Worm (Caenorhabditis elegans) whole organism, L1 larva: ENCODE results near the gene npr-19.

Source experiments
- C16A3.4 ChIP-seq: fragments of 150-350 bp; optimal IDR thresholded peaks from 2 replicates; lab custom pipeline; 2014; ENCODE audit warnings: missing biosample characterization, missing genetic modification characterization
- aly-2 ChIP-seq: fragments of 150-350 bp; optimal IDR thresholded peaks from 2 replicates; lab custom pipeline; 2014; ENCODE audit warnings: missing biosample characterization, missing genetic modification characterization
- ama-1 ChIP-seq: fragments of 150-350 bp; optimal IDR thresholded peaks from 2 replicates; lab custom pipeline; 2014
- ceh-63 ChIP-seq: fragments of 200-800 bp; sonication (Bioruptor generic); optimal IDR thresholded peaks from 2 replicates; lab custom pipeline; 2018; ENCODE audit warnings: mild to moderate bottlenecking, missing genetic modification characterization, missing compliant biosample characterization
- ceh-8 ChIP-seq: fragments of 200-800 bp; sonication (Bioruptor generic); optimal IDR thresholded peaks from 2 replicates; lab custom pipeline; 2018; ENCODE audit warnings: mild to moderate bottlenecking, missing genetic modification characterization, moderate library complexity, missing compliant biosample characterization
- ceh-82 ChIP-seq, 3 experiments: fragments of 150-350 bp in 1 of 3; sonication (generic microtip) in 2 of 3; optimal IDR thresholded peaks; 2 replicates each; lab custom pipeline; 2014 to 2017; ENCODE audit warnings: missing biosample characterization in 3 of 3, missing genetic modification characterization in 3 of 3
- ceh-88 ChIP-seq: fragments of 200-800 bp; sonication (Bioruptor generic); IDR thresholded peaks from 2 replicates; pipeline ENCODE4 v1.3.6; 2022; ENCODE audit warnings: missing genetic modification characterization, missing compliant biosample characterization
- ceh-90 ChIP-seq: sonication (generic microtip); optimal IDR thresholded peaks from 2 replicates; lab custom pipeline; 2016; ENCODE audit warnings: missing genetic modification characterization, missing compliant biosample characterization
- ces-1 ChIP-seq: fragments of 150-350 bp; optimal IDR thresholded peaks from 2 replicates; lab custom pipeline; 2014; ENCODE audit warnings: missing biosample characterization, missing genetic modification reagents, missing genetic modification characterization
- efl-1 ChIP-seq, 4 experiments: fragments of 150-350 bp; optimal IDR thresholded peaks in 3 of 4; peaks in 1 of 4; 1 replicate in 1 of 4; 2 replicates in 3 of 4; lab custom pipeline; 2014; ENCODE audit warnings: missing biosample characterization in 2 of 4, missing genetic modification characterization in 2 of 4, missing genetic modification reagents in 2 of 4
- egl-13 ChIP-seq: sonication (generic microtip); optimal IDR thresholded peaks from 2 replicates; lab custom pipeline; 2016; ENCODE audit warnings: missing genotype, missing genetic modification reagents, missing genetic modification characterization, missing compliant biosample characterization
- egl-27 ChIP-seq, 2 experiments: fragments of 150-350 bp in 1 of 2; sonication (generic microtip); optimal IDR thresholded peaks; 3 replicates each; lab custom pipeline; 2017 to 2018; ENCODE audit warnings: missing biosample characterization in 2 of 2, missing genetic modification characterization in 2 of 2, missing genetic modification reagents in 2 of 2
- elt-2 ChIP-seq: sonication (generic microtip); optimal IDR thresholded peaks from 2 replicates; lab custom pipeline; 2016; ENCODE audit warnings: missing genetic modification characterization, mild to moderate bottlenecking, inconsistent platforms, missing compliant biosample characterization, missing genetic modification reagents
- elt-3 ChIP-seq, 6 experiments: fragments of 150-350 bp in 1 of 6; sonication (generic microtip); optimal IDR thresholded peaks; 2 replicates each; lab custom pipeline; 2017 to 2018; ENCODE audit warnings: missing biosample characterization in 6 of 6, missing genetic modification characterization in 6 of 6, inconsistent platforms in 1 of 6
- fkh-4 ChIP-seq: sonication (generic microtip); optimal IDR thresholded peaks from 2 replicates; lab custom pipeline; 2016; ENCODE audit warnings: missing compliant biosample characterization, missing genetic modification characterization, borderline replicate concordance
- fkh-8 ChIP-seq: sonication (generic microtip); optimal IDR thresholded peaks from 2 replicates; lab custom pipeline; 2016; ENCODE audit warnings: mild to moderate bottlenecking, missing genetic modification characterization, missing compliant biosample characterization
- fos-1 ChIP-seq: fragments of 150-350 bp; optimal IDR thresholded peaks from 2 replicates; lab custom pipeline; 2014; ENCODE audit warnings: missing biosample characterization, missing genetic modification characterization
- grh-1 ChIP-seq: fragments of 200-800 bp; sonication (Bioruptor generic); IDR thresholded peaks from 2 replicates; pipeline ENCODE4 v1.3.6; 2022; ENCODE audit warnings: missing genetic modification reagents, missing genetic modification characterization, missing compliant biosample characterization
- hlh-17 ChIP-seq: fragments of 200-800 bp; sonication (Bioruptor generic); optimal IDR thresholded peaks from 2 replicates; lab custom pipeline; 2018; ENCODE audit warnings: missing genetic modification characterization, mild to moderate bottlenecking, missing compliant biosample characterization, moderate library complexity, borderline replicate concordance
- hpl-2 ChIP-seq: fragments of 150-350 bp; optimal IDR thresholded peaks from 2 replicates; lab custom pipeline; 2014; ENCODE audit warnings: missing biosample characterization, missing genetic modification reagents, missing genetic modification characterization
- isw-1 ChIP-seq: fragments of 200-800 bp; sonication (Bioruptor generic); IDR thresholded peaks from 2 replicates; pipeline ENCODE4 v1.3.6; 2022; ENCODE audit warnings: missing genetic modification characterization, missing compliant biosample characterization
- jun-1 ChIP-seq: fragments of 150-350 bp; optimal IDR thresholded peaks from 2 replicates; lab custom pipeline; 2014; ENCODE audit warnings: missing biosample characterization, missing genetic modification reagents, missing genetic modification characterization
- lin-13 ChIP-seq: fragments of 150-350 bp; optimal IDR thresholded peaks from 2 replicates; lab custom pipeline; 2014; ENCODE audit warnings: missing biosample characterization, missing genetic modification reagents, missing genetic modification characterization
- lin-15B ChIP-seq: fragments of 150-350 bp; sonication (generic microtip); optimal IDR thresholded peaks from 3 replicates; lab custom pipeline; 2014; ENCODE audit warnings: missing biosample characterization, missing genetic modification characterization
- lir-3 ChIP-seq: sonication (generic microtip); optimal IDR thresholded peaks from 2 replicates; lab custom pipeline; 2016; ENCODE audit warnings: mild to moderate bottlenecking, missing genetic modification characterization, moderate library complexity, missing compliant biosample characterization; ENCODE audit not compliant: poor library complexity
- lsy-2 ChIP-seq, 2 experiments: fragments of 150-350 bp; optimal IDR thresholded peaks; 2 replicates each; lab custom pipeline; 2014; ENCODE audit warnings: missing biosample characterization in 2 of 2, missing genetic modification characterization in 2 of 2
- mab-9 ChIP-seq: fragments of 200-800 bp; sonication (Bioruptor generic); IDR thresholded peaks from 2 replicates; pipeline ENCODE4 v1.3.6; 2022; ENCODE audit warnings: missing genetic modification reagents, missing genetic modification characterization, missing compliant biosample characterization
- mep-1 ChIP-seq: fragments of 150-350 bp; optimal IDR thresholded peaks from 2 replicates; lab custom pipeline; 2014; ENCODE audit warnings: missing biosample characterization, missing genetic modification characterization
- nhr-20 ChIP-seq: sonication (generic microtip); optimal IDR thresholded peaks from 2 replicates; lab custom pipeline; 2016; ENCODE audit warnings: mild to moderate bottlenecking, missing genetic modification characterization, missing compliant biosample characterization
- nhr-47 ChIP-seq: sonication (generic microtip); optimal IDR thresholded peaks from 2 replicates; lab custom pipeline; 2016; ENCODE audit warnings: mild to moderate bottlenecking, missing genetic modification characterization, moderate library complexity, missing compliant biosample characterization
- nhr-71 ChIP-seq: sonication (generic microtip); optimal IDR thresholded peaks from 2 replicates; lab custom pipeline; 2016; ENCODE audit warnings: mild to moderate bottlenecking, missing genetic modification characterization, moderate library complexity, missing compliant biosample characterization
- nhr-84 ChIP-seq: sonication (generic microtip); optimal IDR thresholded peaks from 2 replicates; lab custom pipeline; 2017; ENCODE audit warnings: missing biosample characterization, missing genetic modification characterization
- nhr-85 ChIP-seq: sonication (generic microtip); peaks from one replicate; lab custom pipeline; 2016; ENCODE audit warnings: missing genetic modification characterization, inconsistent platforms, missing compliant biosample characterization
- nhr-90 ChIP-seq: sonication (generic microtip); optimal IDR thresholded peaks from 2 replicates; lab custom pipeline; 2016; ENCODE audit warnings: mild to moderate bottlenecking, missing genetic modification characterization, missing compliant biosample characterization; ENCODE audit not compliant: poor library complexity
- pax-3 ChIP-seq: fragments of 200-800 bp; sonication (Bioruptor generic); optimal IDR thresholded peaks from 2 replicates; lab custom pipeline; 2018; ENCODE audit warnings: mild to moderate bottlenecking, missing genetic modification characterization, moderate library complexity, missing compliant biosample characterization
- pqm-1 ChIP-seq: sonication (generic microtip); optimal IDR thresholded peaks from 3 replicates; lab custom pipeline; 2017; ENCODE audit warnings: missing biosample characterization, missing genetic modification characterization
- skn-1 ChIP-seq: fragments of 150-350 bp; optimal IDR thresholded peaks from 2 replicates; lab custom pipeline; 2014; ENCODE audit warnings: missing biosample characterization, missing genetic modification characterization
- sup-37 ChIP-seq: fragments of 200-800 bp; sonication (Bioruptor generic); optimal IDR thresholded peaks from 2 replicates; lab custom pipeline; 2018; ENCODE audit warnings: mild to moderate bottlenecking, missing genetic modification characterization, missing compliant biosample characterization
- tbx-2 ChIP-seq: sonication (generic microtip); optimal IDR thresholded peaks from 2 replicates; lab custom pipeline; 2016; ENCODE audit warnings: missing genetic modification characterization, missing compliant biosample characterization
- unc-30 ChIP-seq: sonication (generic microtip); optimal IDR thresholded peaks from 2 replicates; lab custom pipeline; 2017; ENCODE audit warnings: missing biosample characterization, missing genetic modification characterization
- unc-98 ChIP-seq: fragments of 200-800 bp; sonication (Bioruptor generic); IDR thresholded peaks from 2 replicates; pipeline ENCODE4 v1.3.6; 2022; ENCODE audit warnings: missing genetic modification characterization, missing compliant biosample characterization
- xbp-1 ChIP-seq: sonication (generic microtip); optimal IDR thresholded peaks from 2 replicates; lab custom pipeline; 2016; ENCODE audit warnings: missing genetic modification characterization, missing compliant biosample characterization
- zag-1 ChIP-seq: fragments of 150-350 bp; optimal IDR thresholded peaks from 2 replicates; lab custom pipeline; 2014; ENCODE audit warnings: missing biosample characterization, missing genetic modification characterization
- zip-4 ChIP-seq: fragments of 200-800 bp; sonication (Bioruptor generic); optimal IDR thresholded peaks from 2 replicates; lab custom pipeline; 2018; ENCODE audit warnings: mild to moderate bottlenecking, missing genetic modification characterization, moderate library complexity, missing compliant biosample characterization
- ztf-11 ChIP-seq, 2 experiments: sonication (generic microtip); optimal IDR thresholded peaks; 2 replicates each; lab custom pipeline; 2016 to 2017; ENCODE audit warnings: missing genetic modification characterization in 2 of 2, missing biosample characterization in 1 of 2, missing compliant biosample characterization in 1 of 2
- ztf-4 ChIP-seq: fragments of 150-350 bp; optimal IDR thresholded peaks from 2 replicates; lab custom pipeline; 2014; ENCODE audit warnings: missing biosample characterization, missing genetic modification characterization

Gene npr-19

DNA sequence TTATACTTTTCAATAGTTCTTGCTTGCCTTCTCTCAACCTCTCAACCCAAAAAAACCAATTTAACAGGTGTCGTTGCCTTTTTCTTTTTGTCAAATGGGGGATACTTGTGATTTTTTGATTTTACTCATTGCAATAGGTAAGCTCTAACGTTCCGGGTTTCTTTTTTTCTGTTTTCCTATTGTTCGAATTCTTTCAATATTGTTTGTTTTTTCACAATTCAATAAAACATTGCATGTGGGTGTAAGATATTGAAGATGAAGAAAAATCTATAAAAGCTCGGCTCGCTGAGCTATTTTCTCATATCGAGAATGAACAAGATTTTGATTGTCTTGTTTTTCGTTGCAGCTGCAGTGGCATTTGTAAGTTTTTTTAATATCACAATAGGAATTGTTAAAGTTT lies 35.1 kb upstream of the npr-19 start, which contains the start of gene T04G9.7:
Gene T04G9.7, plus strand, starts transcription at position 301 of the 400 bp plus-strand sequence.
- no peak for TF ChIP-seq zag-1 (tag; lab: Kevin White, UChicago)

DNA sequence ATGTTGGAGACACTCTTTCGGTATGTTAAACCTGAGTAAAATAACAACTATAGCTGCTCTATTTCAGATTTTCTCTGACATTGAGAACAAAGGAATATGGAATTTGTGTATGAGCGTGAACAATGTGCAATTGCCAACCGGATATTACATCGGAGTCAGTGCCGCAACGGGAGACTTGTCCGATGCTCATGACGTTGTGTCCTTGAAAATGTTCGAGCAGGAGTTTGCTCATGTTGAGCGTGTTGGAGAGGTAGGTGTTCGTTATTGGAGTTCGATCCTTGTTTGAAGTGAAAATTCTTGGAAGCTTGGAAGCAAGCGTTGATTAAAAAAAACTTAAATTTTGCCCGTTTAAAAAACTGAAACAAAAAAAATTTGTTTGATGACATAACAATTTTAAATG lies 34.1 kb upstream of the npr-19 start:
- TF ChIP-seq lin-13, result no peak
- no peak for TF ChIP-seq ceh-88
- no peak for TF ChIP-seq fkh-8 (tag; lab: Kevin White, UChicago)
- TF ChIP-seq efl-1 (optimal IDR thresholded peaks at IDR 0.05; lab: Kevin White, UChicago), result no peak
- TF ChIP-seq efl-1 (GFP tag; optimal IDR thresholded peaks at IDR 0.05 in 1 of 2; lab: Kevin White, UChicago), result peak in 1 of 2 experiments; percentile 55
- TF ChIP-seq lir-3 (tag; lab: Kevin White, UChicago), result no peak
- no peak for TF ChIP-seq fos-1 (tag; lab: Kevin White, UChicago)
- no peak for TF ChIP-seq aly-2 (tag; lab: Kevin White, UChicago)
- TF ChIP-seq pqm-1, result no peak

ce11 chrX:768061-768646 lies 32.7 kb upstream of the npr-19 start, which contains the start of the genes trap-2 and ile-2:
Gene trap-2, minus strand, starts transcription at chrX:768069.
Gene ile-2, plus strand, starts transcription at chrX:768596.
- TF ChIP-seq jun-1 (tag; lab: Kevin White, UChicago) (peak; percentile 90), ces-1 (no peak), ceh-82 (tag; optimal IDR thresholded peaks at IDR 0.05; lab: Kevin White, UChicago) (peak; percentile 84 to 96 (median 84)), fkh-4 (tag; lab: Kevin White, UChicago) (no peak), zag-1 (tag; lab: Kevin White, UChicago) (no peak), fkh-8 (tag; lab: Kevin White, UChicago) (peak; percentile 93), elt-2 (peak; percentile 56), unc-30 (tag; lab: Kevin White, UChicago) (no peak), isw-1 (GFP tag; lab: Robert Waterston, UW) (peak; percentile 75), nhr-85 (peak; percentile 93), pax-3 (peak; percentile 18), nhr-84 (tag; lab: Kevin White, UChicago) (no peak), lin-15B (peak; percentile 89), grh-1 (peak; percentile 71), nhr-71 (tag; lab: Kevin White, UChicago) (peak; percentile 95), lsy-2 (tag; optimal IDR thresholded peaks at IDR 0.05; lab: Kevin White, UChicago) (peak; percentile 97 to 98), egl-13 (tag; lab: Kevin White, UChicago) (peak; percentile 80), skn-1 (tag; lab: Kevin White, UChicago) (peak; percentile 99), mab-9 (peak; percentile 52; the same call in 1 of the 2 replicates), mep-1 (tag; lab: Kevin White, UChicago) (peak; percentile 87), ceh-8 (peak; percentile 34), egl-27 (tag; optimal IDR thresholded peaks at IDR 0.05; lab: Kevin White, UChicago) (peak in 1 of 2 experiments; percentile 29), xbp-1 (tag; lab: Kevin White, UChicago) (peak; percentile 91), lir-3 (tag; lab: Kevin White, UChicago) (peak; percentile 60), ceh-88 (peak; percentile 55; the same call in 1 of the 2 replicates), hpl-2 (GFP tag; lab: Kevin White, UChicago) (peak; percentile 62), pqm-1 (no peak), tbx-2 (tag; lab: Kevin White, UChicago) (peak; percentile 88), unc-98 (GFP tag; lab: Robert Waterston, UW) (no peak), nhr-90 (peak; percentile 92), ztf-4 (peak; percentile 70), hlh-17 (GFP tag; lab: Kevin White, UChicago) (no peak), nhr-47 (tag; lab: Kevin White, UChicago) (peak; percentile 93), ama-1 (no peak), nhr-20 (tag; lab: Kevin White, UChicago) (peak; percentile 92), zip-4 (GFP tag; lab: Kevin White, UChicago) (peak; percentile 14), ceh-63 (no peak), ceh-90 (no peak), C16A3.4 (tag; lab: Kevin White, UChicago) (peak; percentile 94), sup-37 (GFP tag; lab: Kevin White, UChicago) (peak; percentile 51), ztf-11 (tag; optimal IDR thresholded peaks at IDR 0.05; lab: Kevin White, UChicago) (peak in 1 of 2 experiments; percentile 40), elt-3 (tag; optimal IDR thresholded peaks at IDR 0.05; lab: Kevin White, UChicago) (peak in 3 of 6 experiments; percentile 79 to 85 (median 80))
